Fruit fly (Drosophila melanogaster): ENCODE measurements around the gene boil.

boil gene

dm6 chrX:4875370-4875769, at the start of gene boil:
TSS of gene boil (plus strand) at chrX:4875670.
- TF ChIP-seq CG8478 (optimal IDR thresholded peaks at IDR 0.05) (no peak), CTCF (optimal IDR thresholded peaks at IDR 0.05) (no peak)

dm6 chrX:4825674-4826073, 49.8 kb upstream of the boil start, which contains the start of gene CG12682:
TSS of gene CG12682 (plus strand) at chrX:4825974.
- no peak for TF ChIP-seq CG8478 (optimal IDR thresholded peaks at IDR 0.05)

dm6 chrX:4840548-4841098, 34.8 kb upstream of the boil start, which contains the start of gene CG42594:
TSS of gene CG42594 (plus strand) at chrX:4840833.
- TF ChIP-seq CTCF (optimal IDR thresholded peaks at IDR 0.05) (no peak), CG8478 (optimal IDR thresholded peaks at IDR 0.05) (no peak)

- TF ChIP-seq CG8478 (optimal IDR thresholded peaks at IDR 0.05) (no peak), CTCF (optimal IDR thresholded peaks at IDR 0.05) (no peak)
Measured at dm6 chrX:4849376-4849775, 26.1 kb upstream of the boil start.

dm6 chrX:4860266-4860665, 15.2 kb upstream of the boil start:
- TF ChIP-seq CTCF (optimal IDR thresholded peaks at IDR 0.05) = no peak
- no peak for TF ChIP-seq CG8478 (optimal IDR thresholded peaks at IDR 0.05)

- TF ChIP-seq CG8478 (optimal IDR thresholded peaks at IDR 0.05) = no peak
- no peak for TF ChIP-seq CTCF (optimal IDR thresholded peaks at IDR 0.05)
Measured at dm6 chrX:4885875-4886274, 10.4 kb downstream of the boil start.

- no peak for TF ChIP-seq CG8478 (optimal IDR thresholded peaks at IDR 0.05)
- TF ChIP-seq CTCF (optimal IDR thresholded peaks at IDR 0.05) = no peak
Measured at dm6 chrX:4894596-4894995, 19.1 kb downstream of the boil start.

dm6 chrX:4896892-4897291, 21.4 kb downstream of the boil start:
- TF ChIP-seq CTCF (optimal IDR thresholded peaks at IDR 0.05) = no peak
- TF ChIP-seq CG8478 (optimal IDR thresholded peaks at IDR 0.05) = no peak

dm6 chrX:4906573-4906972, 31.1 kb downstream of the boil start, which contains the start of gene CG6927:
TSS of gene CG6927 (plus strand) at chrX:4906900.
- TF ChIP-seq CTCF (optimal IDR thresholded peaks at IDR 0.05) = no peak
- no peak for TF ChIP-seq CG8478 (optimal IDR thresholded peaks at IDR 0.05)

dm6 chrX:4908926-4909432, 33.5 kb downstream of the boil start, which contains the start of gene CG32772:
TSS of gene CG32772 (plus strand) at chrX:4909102.
- TF ChIP-seq CG8478 (optimal IDR thresholded peaks at IDR 0.05) = no peak
- no peak for TF ChIP-seq CTCF (optimal IDR thresholded peaks at IDR 0.05)

dm6 chrX:4909938-4910778, 34.7 kb downstream of the boil start:
- TF ChIP-seq CG8478 (optimal IDR thresholded peaks at IDR 0.05) (no peak), CTCF (optimal IDR thresholded peaks at IDR 0.05) (no peak)

dm6 chrX:4911060-4911459, 35.6 kb downstream of the boil start:
- TF ChIP-seq CG8478 (optimal IDR thresholded peaks at IDR 0.05) (no peak), CTCF (optimal IDR thresholded peaks at IDR 0.05) (no peak)

dm6 chrX:4911765-4912245, 36.3 kb downstream of the boil start:
- TF ChIP-seq CG8478 (optimal IDR thresholded peaks at IDR 0.05) (no peak), CTCF (optimal IDR thresholded peaks at IDR 0.05) (no peak)

dm6 chrX:4912370-4912769, 36.9 kb downstream of the boil start:
- no peak for TF ChIP-seq CTCF (optimal IDR thresholded peaks at IDR 0.05)
- TF ChIP-seq CG8478 (optimal IDR thresholded peaks at IDR 0.05) = no peak

dm6 chrX:4918228-4919022, 43.0 kb downstream of the boil start, which contains the start of the genes CG4041 and Hgsnat:
TSS of gene CG4041 (minus strand) at chrX:4918447.
TSS of gene Hgsnat (plus strand) at chrX:4918730.
- TF ChIP-seq CG8478 (optimal IDR thresholded peaks at IDR 0.05) = no peak
- TF ChIP-seq CTCF (optimal IDR thresholded peaks at IDR 0.05) = peak; percentile 25 to 38

Measured in S2 (cell line).